Fruit fly (Drosophila melanogaster) whole organism: ENCODE measurements around the gene amrt.

Experiments used
- CG8478 ChIP-seq: fragments of >200 bp; optimal IDR thresholded peaks from 2 replicates; lab custom pipeline; 2018; ENCODE audit warnings: inconsistent platforms
- EcR ChIP-seq, 2 experiments: fragments of >200 bp; optimal IDR thresholded peaks; 2 replicates each; lab custom pipeline; 2017; ENCODE audit warnings: missing biosample characterization in 2 of 2, missing genetic modification characterization in 2 of 2, missing genetic modification reagents in 2 of 2
- pan ChIP-seq: fragments of >200 bp; optimal IDR thresholded peaks from 2 replicates; lab custom pipeline; 2017
- psq ChIP-seq: fragments of >200 bp; optimal IDR thresholded peaks from 2 replicates; lab custom pipeline; 2017
- usp ChIP-seq: fragments of >200 bp; optimal IDR thresholded peaks from 2 replicates; lab custom pipeline; 2017; ENCODE audit warnings: missing biosample characterization, missing genetic modification characterization, mixed read lengths

DNA sequence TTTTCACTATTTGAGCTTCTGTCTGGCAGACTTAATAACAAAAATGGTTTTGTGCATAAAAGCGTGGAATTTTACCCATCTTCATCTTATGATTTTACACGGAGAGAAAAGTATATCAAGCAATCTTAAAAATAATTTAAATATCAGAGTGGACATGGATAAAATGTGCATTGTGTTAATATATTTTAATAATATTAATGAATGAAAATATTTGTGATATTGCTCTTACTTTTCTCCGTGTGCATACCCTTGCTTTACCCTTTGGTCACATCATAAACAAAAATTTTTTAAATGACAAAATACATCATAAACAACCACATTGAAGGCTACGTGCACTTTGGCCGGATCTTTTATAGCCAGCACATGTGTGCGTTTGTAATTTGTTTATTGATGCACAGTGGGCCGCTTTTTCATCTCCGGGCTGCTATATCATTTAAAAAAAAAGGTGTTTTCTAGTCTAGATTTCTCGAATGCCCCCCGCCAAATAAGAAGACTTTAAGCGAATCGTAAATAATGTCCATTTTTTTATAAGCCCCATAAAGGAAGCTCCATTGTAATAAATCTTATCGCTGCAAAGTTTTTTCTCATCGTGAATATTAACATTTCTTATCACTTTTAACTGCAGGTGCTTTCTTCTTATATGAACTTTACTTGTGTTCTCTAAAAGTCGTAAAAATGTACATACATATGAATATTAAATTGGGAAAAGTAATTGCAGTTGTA, 17.7 kb upstream of the amrt start:
- TF ChIP-seq psq (lab: Kevin White, UChicago) (no peak), CG8478 (no peak), pan (no peak), usp (GFP tag; lab: Kevin White, UChicago) (no peak), EcR (GFP tag; optimal IDR thresholded peaks at IDR 0.05; lab: Kevin White, UChicago) (no peak)
